Worm (Caenorhabditis elegans): Measurements from ENCODE around the gene C15B12.8.

DNA sequence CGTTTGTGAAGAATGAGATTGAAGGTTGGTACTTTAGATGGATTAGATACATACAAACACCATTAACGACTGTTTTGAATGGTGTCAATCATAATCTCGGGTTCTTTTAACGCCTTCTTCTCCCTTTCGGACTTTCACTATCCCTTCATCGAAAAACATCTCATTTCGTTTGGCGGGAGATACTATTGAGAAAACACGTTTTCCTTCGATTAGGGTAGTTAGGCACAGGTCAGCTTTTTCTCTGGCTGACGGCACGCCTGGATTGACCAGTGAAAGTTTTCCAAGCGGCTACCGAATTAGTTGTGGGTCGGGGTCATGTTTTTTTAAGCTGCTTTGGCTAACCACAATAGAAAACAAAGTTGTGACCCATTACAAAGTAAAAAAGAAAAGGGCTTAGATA, 45.9 kb downstream of the C15B12.8 start:
- no peak for TF ChIP-seq unc-30 (tag; optimal IDR thresholded peaks at IDR 0.05)
- TF ChIP-seq mdl-1 (tag; optimal IDR thresholded peaks at IDR 0.05) = no peak
- TF ChIP-seq C34B4.2 (tag; optimal IDR thresholded peaks at IDR 0.05) = no peak
- no peak for TF ChIP-seq nhr-84 (tag; optimal IDR thresholded peaks at IDR 0.05)
- TF ChIP-seq nhr-237 (tag; optimal IDR thresholded peaks at IDR 0.05) = no peak
- no peak for TF ChIP-seq nhr-77 (tag; optimal IDR thresholded peaks at IDR 0.05)
- TF ChIP-seq nhr-85 (tag) = no peak

Data from whole organism, L1 larva.